Worm (Caenorhabditis elegans): Measurements from ENCODE around the gene T22D1.5.

- TF ChIP-seq mdl-1 (tag; optimal IDR thresholded peaks at IDR 0.05): no peak
- no peak for TF ChIP-seq unc-86 (tag; optimal IDR thresholded peaks at IDR 0.05)
- TF ChIP-seq jun-1 (tag; optimal IDR thresholded peaks at IDR 0.05): no peak
- no peak for TF ChIP-seq pag-3 (tag; optimal IDR thresholded peaks at IDR 0.05; ENCODE audit: borderline replicate concordance, insufficient read depth)
- TF ChIP-seq unc-130 (tag; optimal IDR thresholded peaks at IDR 0.05): no peak
- TF ChIP-seq fos-1 (tag; optimal IDR thresholded peaks at IDR 0.05): no peak
- no peak for TF ChIP-seq lin-39 (tag; optimal IDR thresholded peaks at IDR 0.05)
- no peak for TF ChIP-seq pqm-1 (tag; optimal IDR thresholded peaks at IDR 0.05)
- no peak for TF ChIP-seq alr-1 (tag; optimal IDR thresholded peaks at IDR 0.05; ENCODE audit: borderline replicate concordance)
- no peak for TF ChIP-seq fkh-8 (tag; optimal IDR thresholded peaks at IDR 0.05)
- no peak for TF ChIP-seq fkh-10 (GFP tag; optimal IDR thresholded peaks at IDR 0.05)
- TF ChIP-seq nhr-19 (GFP tag; conservative IDR thresholded peaks at IDR 0.05): no peak
- no peak for TF ChIP-seq nhr-77 (tag; optimal IDR thresholded peaks at IDR 0.05)
These were observed 3.7 kb downstream of the T22D1.5 start for ce11 chrIV:6907487-6907886.
